Fruit fly (Drosophila melanogaster): ENCODE measurements around the gene CG34367.
A peak's percentile ranks its signal among the peaks of the same experiment; 100 is the strongest.

Gene CG34367

dm6 chr2L:10381890-10382450 lies 28.3 kb upstream of the CG34367 start, which contains the start of gene CG5096 (continued):
- TF ChIP-seq chn (GFP tag; optimal IDR thresholded peaks at IDR 0.05) (peak; percentile 55), CG3838 (GFP tag; optimal IDR thresholded peaks at IDR 0.05) (peak; percentile 49), CG6654 (GFP tag; optimal IDR thresholded peaks at IDR 0.05) (peak; percentile 64), CG6791 (GFP tag; IDR thresholded peaks at IDR 0.05; ENCODE audit: partially characterized antibody) (no peak), bsh (GFP tag; optimal IDR thresholded peaks at IDR 0.05) (peak in 1 of 2 experiments; percentile 90), CG31388 (GFP tag; optimal IDR thresholded peaks at IDR 0.05) (peak; percentile 21), pnt (GFP tag; optimal IDR thresholded peaks at IDR 0.05) (peak; percentile 71), CG7556 (GFP tag; optimal IDR thresholded peaks at IDR 0.05) (peak; percentile 81), cato (GFP tag; optimal IDR thresholded peaks at IDR 0.05; ENCODE audit: borderline replicate concordance) (peak; percentile 50), CG7963 (GFP tag; IDR thresholded peaks at IDR 0.05; ENCODE audit: partially characterized antibody) (no peak), Max (GFP tag; optimal IDR thresholded peaks at IDR 0.05) (peak; percentile 70), CG12104 (GFP tag; optimal IDR thresholded peaks at IDR 0.05) (peak; percentile 66), CG13894 (tag; optimal IDR thresholded peaks at IDR 0.05) (peak; percentile 96), CG4282 (GFP tag; optimal IDR thresholded peaks at IDR 0.05) (peak; percentile 2), tna (GFP tag; IDR thresholded peaks at IDR 0.05; ENCODE audit: partially characterized antibody) (no peak), Lhr (GFP tag; optimal IDR thresholded peaks at IDR 0.05) (no peak), nmo (GFP tag; optimal IDR thresholded peaks at IDR 0.05) (peak; percentile 88), stc (GFP tag; IDR thresholded peaks at IDR 0.05) (peak; percentile 86), oc (tag; optimal IDR thresholded peaks at IDR 0.05) (no peak), al (GFP tag; IDR thresholded peaks at IDR 0.05) (peak; percentile 78), CG9215 (GFP tag; IDR thresholded peaks at IDR 0.05) (no peak; the same call in none of the 2 replicates), CG7786 (GFP tag; optimal IDR thresholded peaks at IDR 0.05) (peak; percentile 84), CG11504 (tag; optimal IDR thresholded peaks at IDR 0.05) (peak; percentile 92), psq (GFP tag; optimal IDR thresholded peaks at IDR 0.05) (peak; percentile 49), org-1 (GFP tag; optimal IDR thresholded peaks at IDR 0.05) (peak; percentile 78), CG14710 (tag; optimal IDR thresholded peaks at IDR 0.05) (peak; percentile 67), CG3995 (GFP tag; optimal IDR thresholded peaks at IDR 0.05) (peak; percentile 49), CG14965 (GFP tag; optimal IDR thresholded peaks at IDR 0.05; ENCODE audit: borderline replicate concordance) (no peak), lab (GFP tag; optimal IDR thresholded peaks at IDR 0.05) (peak; percentile 97), sim (GFP tag; IDR thresholded peaks at IDR 0.05) (peak; percentile 70; the same call in 1 of the 2 replicates), CG18619 (GFP tag; optimal IDR thresholded peaks at IDR 0.05) (peak; percentile 83), Dref (GFP tag; IDR thresholded peaks at IDR 0.05) (no peak), CG15073 (GFP tag; optimal IDR thresholded peaks at IDR 0.05) (peak; percentile 16), grau (tag; optimal IDR thresholded peaks at IDR 0.05) (peak; percentile 93), CG30403 (GFP tag; optimal IDR thresholded peaks at IDR 0.05) (peak; percentile 85), her (GFP tag; optimal IDR thresholded peaks at IDR 0.05) (peak; percentile 82), Bteb2 (GFP tag; optimal IDR thresholded peaks at IDR 0.05) (peak; percentile 80), Fer1 (GFP tag; optimal IDR thresholded peaks at IDR 0.05) (peak; percentile 95), H15 (GFP tag; IDR thresholded peaks at IDR 0.05) (peak; percentile 82; the same call in 2 of the 3 replicates), CG17829 (tag; optimal IDR thresholded peaks at IDR 0.05) (peak; percentile 88), klu (GFP tag; IDR thresholded peaks at IDR 0.05) (peak; percentile 71), CG12391 (tag; optimal IDR thresholded peaks at IDR 0.05) (peak; percentile 91), Doc2 (GFP tag; IDR thresholded peaks at IDR 0.05) (no peak), CG10209 (GFP tag; optimal IDR thresholded peaks at IDR 0.05) (peak; percentile 88), fd96Cb (tag; optimal IDR thresholded peaks at IDR 0.05) (peak; percentile 84), MBD-R2 (GFP tag; IDR thresholded peaks at IDR 0.05) (peak; percentile 79; the same call in 1 of the 2 replicates), unc-4 (GFP tag; IDR thresholded peaks at IDR 0.05; ENCODE audit: partially characterized antibody) (no peak), CG2875 (GFP tag; optimal IDR thresholded peaks at IDR 0.05) (peak; percentile 59), bigmax (GFP tag; optimal IDR thresholded peaks at IDR 0.05) (peak; percentile 40)

All from whole organism, embryonic.